Worm (Caenorhabditis elegans) whole organism, L3 larva: ENCODE results near the gene fkb-3.

Experiments
- elt-3 ChIP-seq, 3 experiments: fragments of 150-350 bp in 1 of 3; sonication (generic microtip) in 2 of 3; optimal IDR thresholded peaks; 2 replicates in 2 of 3; 4 replicates in 1 of 3; lab custom pipeline; 2014 to 2017; ENCODE audit warnings: missing biosample characterization in 3 of 3, missing genetic modification characterization in 3 of 3
- nhr-11 ChIP-seq: fragments of 150-350 bp; optimal IDR thresholded peaks from 2 replicates; lab custom pipeline; 2014; ENCODE audit warnings: missing biosample characterization, missing genetic modification characterization
- pqm-1 ChIP-seq: fragments of 150-350 bp; optimal IDR thresholded peaks from 2 replicates; lab custom pipeline; 2017; ENCODE audit warnings: missing biosample characterization, missing genetic modification characterization, inconsistent platforms
- skn-1 ChIP-seq: fragments of 150-350 bp; optimal IDR thresholded peaks from 2 replicates; lab custom pipeline; 2014; ENCODE audit warnings: missing biosample characterization, missing genetic modification characterization

- TF ChIP-seq nhr-11 (no peak), skn-1 (tag; lab: Kevin White, UChicago) (no peak), pqm-1 (tag; lab: Kevin White, UChicago) (no peak), elt-3 (tag; optimal IDR thresholded peaks at IDR 0.05; lab: Kevin White, UChicago) (no peak)
Observed at ce11 chrV:7218988-7219387, 6.0 kb upstream of the fkb-3 start, which contains the start of gene C13F10.5.
